Worm (Caenorhabditis elegans) whole organism, young adult: ENCODE results near the gene scly-1.

ENCODE experiments used
- B0019.2 ChIP-seq: fragments of 200-800 bp; sonication (Bioruptor generic); conservative IDR thresholded peaks from 2 replicates; pipeline ENCODE4 v1.3.6; 2022; ENCODE audit warnings: missing genetic modification reagents, missing genetic modification characterization, missing compliant biosample characterization
- B0035.1 ChIP-seq: sonication (generic microtip); optimal IDR thresholded peaks from 2 replicates; lab custom pipeline; 2016; ENCODE audit warnings: missing genetic modification characterization, mild to moderate bottlenecking, missing compliant biosample characterization, missing genotype, missing genetic modification reagents
- B0336.3 ChIP-seq: fragments of 200-800 bp; sonication (Bioruptor generic); IDR thresholded peaks from 2 replicates; pipeline ENCODE4 v1.3.6; 2022; ENCODE audit warnings: missing genetic modification characterization, missing compliant biosample characterization
- F33H1.4 ChIP-seq: fragments of 200-800 bp; sonication (Bioruptor generic); IDR thresholded peaks from 2 replicates; pipeline ENCODE4 v1.3.6; 2022; ENCODE audit warnings: missing genetic modification reagents, missing genetic modification characterization, missing compliant biosample characterization
- F49E8.2 ChIP-seq: sonication (generic microtip); optimal IDR thresholded peaks from 3 replicates; lab custom pipeline; 2017; ENCODE audit warnings: missing genetic modification characterization, mild to moderate bottlenecking, missing compliant biosample characterization, antibody characterized with exemption, moderate library complexity; ENCODE audit not compliant: insufficient read depth
- F55B11.4 ChIP-seq: sonication (generic microtip); optimal IDR thresholded peaks from 2 replicates; lab custom pipeline; 2016; ENCODE audit warnings: missing compliant biosample characterization, missing genetic modification characterization, borderline replicate concordance; ENCODE audit not compliant: insufficient read depth
- Y53F4B.3 ChIP-seq: fragments of 200-800 bp; sonication (Bioruptor generic); IDR thresholded peaks from 2 replicates; pipeline ENCODE4 v1.3.6; 2022; ENCODE audit warnings: missing genetic modification reagents, missing genetic modification characterization, missing compliant biosample characterization
- Y53G8AR.9 ChIP-seq: fragments of 200-800 bp; sonication (Bioruptor generic); conservative IDR thresholded peaks from 2 replicates; pipeline ENCODE4 v1.3.6; 2022; ENCODE audit warnings: missing genetic modification reagents, missing genetic modification characterization, missing compliant biosample characterization
- Y56A3A.18 ChIP-seq: fragments of 200-800 bp; sonication (Bioruptor generic); IDR thresholded peaks from 2 replicates; pipeline ENCODE4 v1.3.6; 2022; ENCODE audit warnings: missing genetic modification reagents, missing genetic modification characterization, missing compliant biosample characterization
- akir-1 ChIP-seq: fragments of 200-800 bp; sonication (Bioruptor generic); optimal IDR thresholded peaks from 2 replicates; lab custom pipeline; 2018; ENCODE audit warnings: mild to moderate bottlenecking, missing genetic modification characterization, moderate library complexity, missing compliant biosample characterization
- ama-1 ChIP-seq, 3 experiments: fragments of 150-350 bp in 1 of 3; sonication (generic microtip) in 2 of 3; optimal IDR thresholded peaks; 2 replicates each; lab custom pipeline; 2014 to 2018; ENCODE audit warnings: missing biosample characterization in 2 of 3, missing genetic modification characterization in 2 of 3, missing genetic modification reagents in 2 of 3
- aptf-3 ChIP-seq: fragments of 200-800 bp; sonication (Bioruptor generic); IDR thresholded peaks from 2 replicates; pipeline ENCODE4 v1.3.6; 2022; ENCODE audit warnings: missing genetic modification characterization, missing compliant biosample characterization
- athp-1 ChIP-seq: sonication (generic microtip); optimal IDR thresholded peaks from 2 replicates; lab custom pipeline; 2017; ENCODE audit warnings: mild to moderate bottlenecking, missing genetic modification characterization, missing compliant biosample characterization
- attf-6 ChIP-seq: fragments of 200-800 bp; sonication (Bioruptor generic); IDR thresholded peaks from 2 replicates; pipeline ENCODE4 v1.3.6; 2022; ENCODE audit warnings: missing genetic modification reagents, missing genetic modification characterization, missing compliant biosample characterization
- bed-2 ChIP-seq: fragments of 200-800 bp; sonication (Bioruptor generic); IDR thresholded peaks from 2 replicates; pipeline ENCODE4 v1.3.6; 2022; ENCODE audit warnings: missing genetic modification reagents, missing genetic modification characterization, missing compliant biosample characterization
- cebp-2 ChIP-seq: fragments of 200-800 bp; sonication (Bioruptor generic); IDR thresholded peaks from 2 replicates; pipeline ENCODE4 v1.3.6; 2022; ENCODE audit warnings: missing genetic modification characterization, missing compliant biosample characterization
- ceh-100 ChIP-seq: fragments of 200-800 bp; sonication (Bioruptor generic); IDR thresholded peaks from 2 replicates; pipeline ENCODE4 v1.3.6; 2022; ENCODE audit warnings: missing genetic modification reagents, missing genetic modification characterization, missing compliant biosample characterization
- chd-7 ChIP-seq: sonication (generic microtip); optimal IDR thresholded peaks from 2 replicates; lab custom pipeline; 2016; ENCODE audit warnings: mild to moderate bottlenecking, missing genetic modification characterization, moderate library complexity, missing compliant biosample characterization
- dpff-1 ChIP-seq: sonication (generic microtip); optimal IDR thresholded peaks from 2 replicates; lab custom pipeline; 2017; ENCODE audit warnings: mild to moderate bottlenecking, missing genetic modification characterization, missing compliant biosample characterization
- egl-44 ChIP-seq: fragments of 200-800 bp; sonication (Bioruptor generic); IDR thresholded peaks from 2 replicates; pipeline ENCODE4 v1.3.6; 2022; ENCODE audit warnings: missing genetic modification reagents, missing genetic modification characterization, missing compliant biosample characterization
- egrh-3 ChIP-seq: fragments of 200-800 bp; sonication (Bioruptor generic); IDR thresholded peaks from 2 replicates; pipeline ENCODE4 v1.3.6; 2022; ENCODE audit warnings: missing genetic modification reagents, missing genetic modification characterization, missing compliant biosample characterization
- ekl-4 ChIP-seq: fragments of 200-800 bp; sonication (Bioruptor generic); IDR thresholded peaks from 2 replicates; pipeline ENCODE4 v1.3.6; 2022; ENCODE audit warnings: missing genetic modification reagents, missing genetic modification characterization, missing compliant biosample characterization
- hlh-12 ChIP-seq: sonication (generic microtip); optimal IDR thresholded peaks from 2 replicates; lab custom pipeline; 2016; ENCODE audit warnings: missing genetic modification characterization, missing compliant biosample characterization
- hrde-1 ChIP-seq: sonication (generic microtip); optimal IDR thresholded peaks from 2 replicates; lab custom pipeline; 2016; ENCODE audit warnings: missing genetic modification characterization, mild to moderate bottlenecking, missing compliant biosample characterization, moderate library complexity, missing genotype, missing genetic modification reagents, borderline replicate concordance
- hsf-1 ChIP-seq: fragments of 200-800 bp; sonication (Bioruptor generic); IDR thresholded peaks from 2 replicates; pipeline ENCODE4 v1.3.6; 2022; ENCODE audit warnings: missing genetic modification reagents, missing genetic modification characterization, missing compliant biosample characterization
- let-526 ChIP-seq: fragments of 200-800 bp; sonication (Bioruptor generic); IDR thresholded peaks from 2 replicates; pipeline ENCODE4 v1.3.6; 2022; ENCODE audit warnings: missing genetic modification reagents, missing genetic modification characterization, missing compliant biosample characterization
- lin-26 ChIP-seq: fragments of 200-800 bp; sonication (Bioruptor generic); IDR thresholded peaks from 2 replicates; pipeline ENCODE4 v1.3.6; 2022; ENCODE audit warnings: missing genetic modification reagents, missing genetic modification characterization, missing compliant biosample characterization
- lin-35 ChIP-seq, 3 experiments: fragments of 150-350 bp in 2 of 3; sonication (generic microtip) in 1 of 3; optimal IDR thresholded peaks; 2 replicates each; lab custom pipeline; 2014 to 2018; ENCODE audit warnings: missing biosample characterization in 3 of 3, missing genetic modification characterization in 3 of 3, missing genetic modification reagents in 3 of 3
- lin-40 ChIP-seq: sonication (generic microtip); optimal IDR thresholded peaks from 2 replicates; lab custom pipeline; 2016; ENCODE audit warnings: missing genetic modification characterization, mild to moderate bottlenecking, missing compliant biosample characterization, missing genotype, missing genetic modification reagents
- mel-28 ChIP-seq: sonication (generic microtip); optimal IDR thresholded peaks from 2 replicates; lab custom pipeline; 2016; ENCODE audit warnings: borderline replicate concordance, mild to moderate bottlenecking, missing genetic modification characterization, missing compliant biosample characterization
- mes-4 ChIP-seq: sonication (generic microtip); optimal IDR thresholded peaks from 2 replicates; lab custom pipeline; 2016; ENCODE audit warnings: missing genotype, missing genetic modification characterization, missing compliant biosample characterization
- mxl-1 ChIP-seq: sonication (generic microtip); optimal IDR thresholded peaks from 2 replicates; lab custom pipeline; 2016; ENCODE audit warnings: missing genetic modification characterization, missing compliant biosample characterization
- nfya-1 ChIP-seq: sonication (generic microtip); optimal IDR thresholded peaks from 2 replicates; lab custom pipeline; 2017; ENCODE audit warnings: antibody characterized with exemption, missing compliant biosample characterization, missing genetic modification characterization, borderline replicate concordance; ENCODE audit not compliant: insufficient read depth
- nfyb-1 ChIP-seq: fragments of 200-800 bp; sonication (Bioruptor generic); IDR thresholded peaks from 2 replicates; pipeline ENCODE4 v1.3.6; 2022; ENCODE audit warnings: missing genetic modification reagents, missing genetic modification characterization, missing compliant biosample characterization
- nhr-120 ChIP-seq: fragments of 200-800 bp; sonication (Bioruptor generic); IDR thresholded peaks from 2 replicates; pipeline ENCODE4 v1.3.6; 2022; ENCODE audit warnings: missing genetic modification characterization, missing compliant biosample characterization
- nhr-90 ChIP-seq: sonication (generic microtip); optimal IDR thresholded peaks from 2 replicates; lab custom pipeline; 2016; ENCODE audit warnings: missing genotype, mild to moderate bottlenecking, missing genetic modification characterization, missing compliant biosample characterization
- pbrm-1 ChIP-seq: fragments of 200-800 bp; sonication (Bioruptor generic); IDR thresholded peaks from 2 replicates; pipeline ENCODE4 v1.3.6; 2022; ENCODE audit warnings: missing genetic modification reagents, missing genetic modification characterization, missing compliant biosample characterization
- rcor-1 ChIP-seq: fragments of 200-800 bp; sonication (Bioruptor generic); IDR thresholded peaks from 2 replicates; pipeline ENCODE4 v1.3.6; 2022; ENCODE audit warnings: missing genetic modification reagents, missing genetic modification characterization, missing compliant biosample characterization
- repo-1 ChIP-seq: sonication (generic microtip); optimal IDR thresholded peaks from 2 replicates; lab custom pipeline; 2017; ENCODE audit warnings: mild to moderate bottlenecking, missing genetic modification characterization, missing compliant biosample characterization
- snpc-1.3 ChIP-seq: sonication (generic microtip); optimal IDR thresholded peaks from 2 replicates; lab custom pipeline; 2017; ENCODE audit warnings: missing genetic modification characterization, mild to moderate bottlenecking, missing compliant biosample characterization, antibody characterized with exemption, moderate library complexity, missing genotype, missing genetic modification reagents; ENCODE audit not compliant: insufficient read depth
- snpc-3.4 ChIP-seq: sonication (generic microtip); optimal IDR thresholded peaks from 2 replicates; lab custom pipeline; 2017; ENCODE audit warnings: missing genetic modification characterization, mild to moderate bottlenecking, missing compliant biosample characterization, antibody characterized with exemption, moderate library complexity, missing genotype, missing genetic modification reagents
- somi-1 ChIP-seq: fragments of 200-800 bp; sonication (Bioruptor generic); optimal IDR thresholded peaks from 2 replicates; lab custom pipeline; 2018; ENCODE audit warnings: mild to moderate bottlenecking, missing genetic modification characterization, missing compliant biosample characterization
- tbx-9 ChIP-seq: sonication (generic microtip); optimal IDR thresholded peaks from 2 replicates; lab custom pipeline; 2016; ENCODE audit warnings: borderline replicate concordance, missing genetic modification characterization, inconsistent platforms, missing compliant biosample characterization
- unc-130 ChIP-seq: sonication (generic microtip); optimal IDR thresholded peaks from 2 replicates; lab custom pipeline; 2016; ENCODE audit warnings: missing genetic modification reagents, missing genetic modification characterization, missing compliant biosample characterization
- ztf-22 ChIP-seq: fragments of 200-800 bp; sonication (Bioruptor generic); optimal IDR thresholded peaks from 2 replicates; lab custom pipeline; 2018; ENCODE audit warnings: mild to moderate bottlenecking, missing genetic modification characterization, moderate library complexity, missing compliant biosample characterization
- ztf-28 ChIP-seq: fragments of 200-800 bp; sonication (Bioruptor generic); IDR thresholded peaks from 2 replicates; pipeline ENCODE4 v1.3.6; 2022; ENCODE audit warnings: missing genetic modification reagents, missing genetic modification characterization, missing compliant biosample characterization

scly-1 gene

ce11 chrII:6256024-6256423 lies 24.9 kb downstream of the scly-1 start, which contains the start of gene F13H8.5:
F13H8.5 (minus strand) TSS chrII:6256124.
- TF ChIP-seq lin-26 (GFP tag; lab: Robert Waterston, UW), result no peak
- no peak for TF ChIP-seq hsf-1 (GFP tag; lab: Robert Waterston, UW)
- no peak for TF ChIP-seq egl-44 (GFP tag; lab: Robert Waterston, UW)
- TF ChIP-seq egrh-3, result no peak
- TF ChIP-seq tbx-9, result no peak
- TF ChIP-seq snpc-1.3, result no peak
- TF ChIP-seq nfya-1, result no peak
- TF ChIP-seq unc-130 (GFP tag; lab: Kevin White, UChicago), result no peak
- TF ChIP-seq nfyb-1 (GFP tag; lab: Robert Waterston, UW), result no peak
- no peak for TF ChIP-seq ekl-4
- TF ChIP-seq nhr-120 (GFP tag; lab: Robert Waterston, UW), result no peak
- TF ChIP-seq hrde-1 (tag; lab: Kevin White, UChicago), result no peak
- no peak for TF ChIP-seq ztf-28
- no peak for TF ChIP-seq Y53G8AR.9 (GFP tag; lab: Robert Waterston, UW)
- TF ChIP-seq mes-4, result no peak
- TF ChIP-seq F49E8.2 (tag; lab: Kevin White, UChicago), result no peak
- no peak for TF ChIP-seq F55B11.4 (tag; lab: Kevin White, UChicago)
- TF ChIP-seq dpff-1 (tag; lab: Kevin White, UChicago), result no peak
- TF ChIP-seq somi-1 (GFP tag; lab: Kevin White, UChicago), result no peak
- TF ChIP-seq, all 124 proteins: peak for 0

- TF ChIP-seq ztf-28 (no peak), F33H1.4 (GFP tag; lab: Robert Waterston, UW) (no peak), akir-1 (GFP tag; lab: Kevin White, UChicago) (no peak), hrde-1 (tag; lab: Kevin White, UChicago) (peak; percentile 87), let-526 (GFP tag; lab: Robert Waterston, UW) (no peak), ztf-22 (no peak), nhr-90 (no peak), repo-1 (tag; lab: Kevin White, UChicago) (peak; percentile 37), bed-2 (GFP tag; lab: Robert Waterston, UW) (no peak), mel-28 (tag; lab: Kevin White, UChicago) (no peak), ceh-100 (no peak), Y56A3A.18 (GFP tag; lab: Robert Waterston, UW) (peak; percentile 63; the same call in 1 of the 2 replicates), tbx-9 (no peak), aptf-3 (GFP tag; lab: Robert Waterston, UW) (0 out of 2 replicates have a peak, but pooled peaks have one; percentile 18), ama-1 (optimal IDR thresholded peaks at IDR 0.05; lab: Kevin White, UChicago) (no peak), ama-1 (GFP tag; optimal IDR thresholded peaks at IDR 0.05; lab: Kevin White, UChicago) (peak in 1 of 2 experiments; percentile 74), pbrm-1 (0 out of 2 replicates have a peak, but pooled peaks have one; percentile 29), athp-1 (peak; percentile 33), lin-40 (no peak), somi-1 (GFP tag; lab: Kevin White, UChicago) (no peak), hlh-12 (tag; lab: Kevin White, UChicago) (no peak), B0336.3 (GFP tag; lab: Robert Waterston, UW) (peak; percentile 55; the same call in 1 of the 2 replicates), B0019.2 (GFP tag; lab: Robert Waterston, UW) (no peak), attf-6 (GFP tag; lab: Robert Waterston, UW) (peak; percentile 68; the same call in 1 of the 2 replicates), snpc-3.4 (tag; lab: Kevin White, UChicago) (peak; percentile 33), lin-35 (GFP tag; optimal IDR thresholded peaks at IDR 0.05; lab: Kevin White, UChicago) (no peak), chd-7 (tag; lab: Kevin White, UChicago) (peak; percentile 59), rcor-1 (peak; percentile 33; the same call in 1 of the 2 replicates), snpc-1.3 (peak; percentile 44), Y53F4B.3 (GFP tag; lab: Robert Waterston, UW) (no peak), B0035.1 (tag; lab: Kevin White, UChicago) (no peak), mxl-1 (tag; lab: Kevin White, UChicago) (no peak), cebp-2 (GFP tag; lab: Robert Waterston, UW) (no peak), nfya-1 (no peak)
Measured at ce11 chrII:6252707-6253106, 28.2 kb downstream of the scly-1 start.
